Fruit fly (Drosophila melanogaster) whole organism, embryonic: ENCODE data around the gene Ids.

Experiments
- Awh ChIP-seq: fragments of 200-800 bp; sonication (Bioruptor generic); IDR thresholded peaks from 2 replicates; pipeline ENCODE4, ENCODE4 v1.3.6; 2022; ENCODE audit warnings: missing biosample characterization, missing genetic modification characterization
- CG10274 ChIP-seq: fragments of 200-800 bp; sonication (Bioruptor generic); optimal IDR thresholded peaks from 3 replicates; lab custom pipeline; 2017; ENCODE audit warnings: missing biosample characterization, mild to moderate bottlenecking, missing genetic modification characterization
- CG12104 ChIP-seq: fragments of 200-800 bp; sonication (Bioruptor generic); optimal IDR thresholded peaks from 3 replicates; lab custom pipeline; 2016; ENCODE audit warnings: missing biosample characterization, missing genetic modification characterization
- CG12219 ChIP-seq: fragments of 200-800 bp; sonication (Bioruptor generic); optimal IDR thresholded peaks from 3 replicates; lab custom pipeline; 2018; ENCODE audit warnings: missing biosample characterization, mild to moderate bottlenecking, missing genetic modification characterization
- CG14050 ChIP-seq: fragments of 200-800 bp; sonication (Bioruptor generic); IDR thresholded peaks from 3 replicates; pipeline ENCODE4 v1.3.6; 2022; ENCODE audit warnings: missing biosample characterization, missing genetic modification characterization
- CG1602 ChIP-seq: fragments of 200-800 bp; sonication (Bioruptor generic); optimal IDR thresholded peaks from 3 replicates; lab custom pipeline; 2016; ENCODE audit warnings: missing biosample characterization, missing genetic modification characterization
- CG17186 ChIP-seq: fragments of 200-800 bp; sonication (Bioruptor generic); optimal IDR thresholded peaks from 3 replicates; lab custom pipeline; 2017; ENCODE audit warnings: missing biosample characterization, missing genetic modification reagents, missing genetic modification characterization
- CG18764 ChIP-seq: fragments of 200-800 bp; sonication (Bioruptor generic); optimal IDR thresholded peaks from 3 replicates; lab custom pipeline; 2016; ENCODE audit warnings: missing biosample characterization, missing genetic modification characterization
- CG2712 ChIP-seq: fragments of 200-800 bp; optimal IDR thresholded peaks from 3 replicates; lab custom pipeline; 2019; ENCODE audit warnings: missing biosample characterization, mild to moderate bottlenecking, missing genetic modification characterization, moderate library complexity
- CG30431 ChIP-seq: fragments of 200-800 bp; sonication (Bioruptor generic); optimal IDR thresholded peaks from 2 replicates; lab custom pipeline; 2017; ENCODE audit warnings: missing biosample characterization, missing genetic modification characterization
- CG31224 ChIP-seq: fragments of 200-800 bp; sonication (Bioruptor generic); IDR thresholded peaks from 2 replicates; pipeline ENCODE4 v1.3.6; 2022; ENCODE audit warnings: missing biosample characterization, missing genetic modification characterization
- CG32772 ChIP-seq: fragments of 200-800 bp; sonication (Bioruptor generic); IDR thresholded peaks from 2 replicates; pipeline ENCODE4 v1.3.6; 2022; ENCODE audit warnings: missing biosample characterization, missing genetic modification characterization
- CG34422 ChIP-seq: fragments of 200-800 bp; sonication (Bioruptor generic); IDR thresholded peaks from 3 replicates; pipeline ENCODE4 v1.3.6; 2022; ENCODE audit warnings: missing biosample characterization, missing genetic modification characterization
- CG42726 ChIP-seq: fragments of 200-800 bp; sonication (Bioruptor generic); IDR thresholded peaks from 2 replicates; pipeline ENCODE4 v1.3.6; 2022; ENCODE audit warnings: missing biosample characterization, missing genetic modification characterization; ENCODE audit not compliant: partially characterized antibody
- CG6689 ChIP-seq: fragments of 200-800 bp; sonication (Bioruptor generic); IDR thresholded peaks from 2 replicates; pipeline ENCODE4 v1.3.6; 2022; ENCODE audit warnings: missing biosample characterization, missing genetic modification characterization
- CG7271 ChIP-seq: fragments of 200-800 bp; sonication (Bioruptor generic); optimal IDR thresholded peaks from 2 replicates; lab custom pipeline; 2018; ENCODE audit warnings: missing biosample characterization, mild to moderate bottlenecking, missing genetic modification characterization, moderate library complexity
- CG7556 ChIP-seq: fragments of 200-800 bp; sonication (Bioruptor generic); optimal IDR thresholded peaks from 2 replicates; lab custom pipeline; 2017; ENCODE audit warnings: missing biosample characterization, mild to moderate bottlenecking, missing genetic modification characterization
- CG8388 ChIP-seq: fragments of 200-800 bp; sonication (Bioruptor generic); optimal IDR thresholded peaks from 2 replicates; lab custom pipeline; 2019; ENCODE audit warnings: missing biosample characterization, mild to moderate bottlenecking, missing genetic modification characterization, moderate library complexity
- CG8478 ChIP-seq: fragments of >200 bp; optimal IDR thresholded peaks from 2 replicates; lab custom pipeline; 2018
- CG9215 ChIP-seq: fragments of 200-800 bp; sonication (Bioruptor generic); IDR thresholded peaks from 2 replicates; pipeline ENCODE4 v1.3.6; 2022; ENCODE audit warnings: missing biosample characterization, missing genetic modification characterization
- CG9609 ChIP-seq: fragments of 200-800 bp; sonication (Bioruptor generic); optimal IDR thresholded peaks from 3 replicates; lab custom pipeline; 2016; ENCODE audit warnings: missing biosample characterization, missing genetic modification characterization
- CTCF ChIP-seq: fragments of 200-800 bp; sonication (Bioruptor generic); optimal IDR thresholded peaks from 2 replicates; lab custom pipeline; 2017; ENCODE audit warnings: missing biosample characterization, mild to moderate bottlenecking, missing genetic modification characterization, moderate library complexity
- CkIIα-i1 ChIP-seq: fragments of 200-800 bp; sonication (Bioruptor generic); IDR thresholded peaks from 2 replicates; pipeline ENCODE4 v1.3.6; 2022; ENCODE audit warnings: missing biosample characterization, missing genetic modification characterization
- Dbx ChIP-seq: fragments of 200-800 bp; sonication (Bioruptor generic); IDR thresholded peaks from 3 replicates; pipeline ENCODE4 v1.3.6; 2022; ENCODE audit warnings: missing biosample characterization, missing genetic modification characterization
- Eip74EF ChIP-seq, 2 experiments: fragments of 200-800 bp in 1 of 2; fragments of >200 bp in 1 of 2; sonication (Bioruptor generic) in 1 of 2; optimal IDR thresholded peaks; 2 replicates each; lab custom pipeline; 2017 to 2019; ENCODE audit warnings: missing biosample characterization in 2 of 2, missing genetic modification characterization in 2 of 2, mild to moderate bottlenecking in 1 of 2, moderate library complexity in 1 of 2
- Fer1 ChIP-seq: fragments of 200-800 bp; sonication (Bioruptor generic); optimal IDR thresholded peaks from 2 replicates; lab custom pipeline; 2017; ENCODE audit warnings: missing biosample characterization, mild to moderate bottlenecking, missing genetic modification characterization
- HLH54F ChIP-seq: fragments of 200-800 bp; sonication (Bioruptor generic); optimal IDR thresholded peaks from 3 replicates; lab custom pipeline; 2016; ENCODE audit warnings: missing biosample characterization, missing genetic modification characterization
- HmgZ ChIP-seq: fragments of 200-800 bp; sonication (Bioruptor generic); optimal IDR thresholded peaks from 2 replicates; lab custom pipeline; 2018; ENCODE audit warnings: missing biosample characterization, mild to moderate bottlenecking, missing genetic modification characterization
- Hmx ChIP-seq: fragments of 200-800 bp; sonication (Bioruptor generic); optimal IDR thresholded peaks from 2 replicates; lab custom pipeline; 2016; ENCODE audit warnings: missing biosample characterization, missing genetic modification characterization
- Hr3 ChIP-seq: fragments of 200-800 bp; sonication (Bioruptor generic); optimal IDR thresholded peaks from 3 replicates; lab custom pipeline; 2016; ENCODE audit warnings: missing biosample characterization, missing genetic modification characterization
- Myb ChIP-seq: fragments of 200-800 bp; sonication (Bioruptor generic); optimal IDR thresholded peaks from 2 replicates; lab custom pipeline; 2016; ENCODE audit warnings: missing biosample characterization, missing genetic modification characterization
- NC2β ChIP-seq: fragments of 200-800 bp; sonication (Bioruptor generic); optimal IDR thresholded peaks from 2 replicates; lab custom pipeline; 2016; ENCODE audit warnings: missing biosample characterization, missing genetic modification characterization
- NFAT ChIP-seq: fragments of 200-800 bp; sonication (Bioruptor generic); IDR thresholded peaks from 2 replicates; pipeline ENCODE4 v1.3.6; 2022; ENCODE audit warnings: missing biosample characterization, missing genetic modification characterization
- Sry-δ ChIP-seq: fragments of 200-800 bp; sonication (Bioruptor generic); optimal IDR thresholded peaks from 2 replicates; lab custom pipeline; 2016; ENCODE audit warnings: missing biosample characterization, missing genetic modification characterization
- Trl ChIP-seq, 3 experiments: fragments of >200 bp in 2 of 3; fragments of 200-800 bp in 1 of 3; sonication (Bioruptor generic) in 1 of 3; optimal IDR thresholded peaks; 2 replicates in 1 of 3; 3 replicates in 2 of 3; lab custom pipeline; 2016 to 2017; ENCODE audit warnings: missing biosample characterization in 1 of 3, missing genetic modification characterization in 1 of 3
- Xrp1 ChIP-seq: fragments of 200-800 bp; sonication (Bioruptor generic); IDR thresholded peaks from 2 replicates; pipeline ENCODE4 v1.3.6; 2022; ENCODE audit warnings: missing biosample characterization, missing genetic modification characterization
- al ChIP-seq: fragments of 200-800 bp; sonication (Bioruptor generic); IDR thresholded peaks from 2 replicates; pipeline ENCODE4 v1.3.6; 2022; ENCODE audit warnings: missing biosample characterization, missing genetic modification characterization
- bbx ChIP-seq: fragments of 200-800 bp; sonication (Bioruptor generic); IDR thresholded peaks from 2 replicates; pipeline ENCODE4 v1.3.6; 2022; ENCODE audit warnings: missing biosample characterization, missing genetic modification characterization; ENCODE audit not compliant: partially characterized antibody
- btn ChIP-seq: fragments of 200-800 bp; sonication (Bioruptor generic); optimal IDR thresholded peaks from 2 replicates; lab custom pipeline; 2016; ENCODE audit warnings: missing biosample characterization, missing genetic modification characterization
- cato ChIP-seq: fragments of 200-800 bp; sonication (Bioruptor generic); optimal IDR thresholded peaks from 2 replicates; lab custom pipeline; 2016; ENCODE audit warnings: missing biosample characterization, missing genetic modification characterization, borderline replicate concordance
- dati ChIP-seq: fragments of 200-800 bp; sonication (Bioruptor generic); IDR thresholded peaks from 2 replicates; pipeline ENCODE4 v1.3.6; 2022; ENCODE audit warnings: missing biosample characterization, missing genetic modification characterization
- dpn ChIP-seq, 2 experiments: fragments of 200-800 bp; sonication (Bioruptor generic); optimal IDR thresholded peaks; 3 replicates each; lab custom pipeline; 2016; ENCODE audit warnings: missing biosample characterization in 2 of 2, missing genetic modification characterization in 2 of 2
- en ChIP-seq: fragments of 200-800 bp; sonication (Bioruptor generic); optimal IDR thresholded peaks from 2 replicates; lab custom pipeline; 2016; ENCODE audit warnings: missing biosample characterization, missing genetic modification characterization
- grau ChIP-seq: fragments of 200-800 bp; optimal IDR thresholded peaks from 3 replicates; lab custom pipeline; 2019; ENCODE audit warnings: missing biosample characterization, mild to moderate bottlenecking, missing genetic modification characterization, moderate library complexity
- inv ChIP-seq: fragments of 200-800 bp; sonication (Bioruptor generic); IDR thresholded peaks from 2 replicates; pipeline ENCODE4 v1.3.6; 2022; ENCODE audit warnings: missing biosample characterization, missing genetic modification characterization; ENCODE audit not compliant: partially characterized antibody
- jing ChIP-seq: fragments of 200-800 bp; sonication (Bioruptor generic); optimal IDR thresholded peaks from 2 replicates; lab custom pipeline; 2018; ENCODE audit warnings: missing biosample characterization, mild to moderate bottlenecking, missing genetic modification characterization
- prd ChIP-seq, 3 experiments: fragments of >200 bp in 2 of 3; fragments of 200-800 bp in 1 of 3; sonication (Bioruptor generic) in 1 of 3; optimal IDR thresholded peaks in 2 of 3; IDR thresholded peaks in 1 of 3; 2 replicates in 2 of 3; 3 replicates in 1 of 3; pipeline versions ENCODE4 v1.3.6 to Lab custom; 2017 to 2022; ENCODE audit warnings: missing biosample characterization in 1 of 3, missing genetic modification characterization in 1 of 3
- row ChIP-seq: fragments of 200-800 bp; sonication (Bioruptor generic); IDR thresholded peaks from 3 replicates; pipeline ENCODE4 v1.3.6; 2022; ENCODE audit warnings: missing biosample characterization, missing genetic modification characterization
- sens ChIP-seq: fragments of 200-800 bp; sonication (Bioruptor generic); peaks from one replicate; lab custom pipeline; 2016; ENCODE audit warnings: missing biosample characterization, missing genetic modification characterization
- sima ChIP-seq: fragments of 200-800 bp; sonication (Bioruptor generic); optimal IDR thresholded peaks from 2 replicates; lab custom pipeline; 2016; ENCODE audit warnings: missing biosample characterization, missing genetic modification characterization

Gene Ids

dm6 chr3L:3384596-3385436, 6.7 kb downstream of the Ids start (continued):
- peak; percentile 69 for TF ChIP-seq CG2712 (tag; lab: Kevin White, UChicago)
- no peak for TF ChIP-seq btn (GFP tag; lab: Kevin White, UChicago)
- no peak for TF ChIP-seq CTCF (GFP tag; lab: Kevin White, UChicago)
- no peak for TF ChIP-seq Eip74EF (GFP tag; optimal IDR thresholded peaks at IDR 0.05; lab: Kevin White, UChicago)
- peak; percentile 62 for TF ChIP-seq CG7556
- TF ChIP-seq en (GFP tag; lab: Kevin White, UChicago), result no peak
- no peak for TF ChIP-seq Awh (GFP tag; lab: Robert Waterston, UW)
- peak; percentile 54 for TF ChIP-seq Hr3 (GFP tag; lab: Kevin White, UChicago)
- TF ChIP-seq CG10274 (GFP tag; lab: Kevin White, UChicago), result no peak
- no peak for TF ChIP-seq CG34422 (GFP tag; lab: Robert Waterston, UW)
- TF ChIP-seq Sry-δ (GFP tag; lab: Kevin White, UChicago), result no peak
- no peak for TF ChIP-seq CG7271
- no peak for TF ChIP-seq CG8478
- TF ChIP-seq Trl (optimal IDR thresholded peaks at IDR 0.05; lab: Kevin White, UChicago), result no peak
- TF ChIP-seq Trl (GFP tag; optimal IDR thresholded peaks at IDR 0.05; lab: Kevin White, UChicago), result no peak
- peak; percentile 41 for TF ChIP-seq CG8388 (GFP tag; lab: Kevin White, UChicago)
- no peak for TF ChIP-seq dati (GFP tag; lab: Robert Waterston, UW)
- no peak for TF ChIP-seq CG17186 (GFP tag; lab: Kevin White, UChicago)
- 0 out of 2 replicates have a peak, but pooled peaks have one; percentile 23 for TF ChIP-seq CG6689 (GFP tag; lab: Robert Waterston, UW)
- TF ChIP-seq CG30431 (GFP tag; lab: Kevin White, UChicago), result peak; percentile 13
- TF ChIP-seq inv, result no peak
- no peak for TF ChIP-seq NC2β (GFP tag; lab: Kevin White, UChicago)
- TF ChIP-seq dpn (GFP tag; optimal IDR thresholded peaks at IDR 0.05; lab: Kevin White, UChicago), result peak in 1 of 2 experiments; percentile 15
- no peak for TF ChIP-seq Dbx
- TF ChIP-seq HmgZ (tag; lab: Kevin White, UChicago), result no peak
- no peak for TF ChIP-seq CG42726 (GFP tag; lab: Robert Waterston, UW)
- TF ChIP-seq CG9609, result no peak
- peak; percentile 88 for TF ChIP-seq sens (GFP tag; lab: Kevin White, UChicago)
- TF ChIP-seq CG14050 (GFP tag; lab: Robert Waterston, UW), result no peak
- TF ChIP-seq CkIIα-i1, result no peak
- peak; percentile 50 for TF ChIP-seq CG1602
- TF ChIP-seq bbx (GFP tag; lab: Robert Waterston, UW), result no peak
- 0 out of 2 replicates have a peak, but pooled peaks have one; percentile 39 for TF ChIP-seq CG32772 (GFP tag; lab: Robert Waterston, UW)
- no peak for TF ChIP-seq CG12219 (GFP tag; lab: Kevin White, UChicago)
- no peak for TF ChIP-seq jing (GFP tag; lab: Kevin White, UChicago)
- TF ChIP-seq CG12104 (GFP tag; lab: Kevin White, UChicago), result peak; percentile 49
- TF ChIP-seq CG9215 (GFP tag; lab: Robert Waterston, UW), result no peak
- no peak for TF ChIP-seq cato
- no peak for TF ChIP-seq Hmx (GFP tag; lab: Kevin White, UChicago)
- peak; percentile 52; the same call in 1 of the 2 replicates for TF ChIP-seq NFAT (GFP tag; lab: Robert Waterston, UW)
- TF ChIP-seq Myb, result no peak
- no peak for TF ChIP-seq sima (GFP tag; lab: Kevin White, UChicago)
- TF ChIP-seq CG18764 (GFP tag; lab: Kevin White, UChicago), result no peak
- TF ChIP-seq Xrp1 (GFP tag; lab: Robert Waterston, UW), result peak; percentile 39; the same call in 1 of the 2 replicates
- peak; percentile 45 for TF ChIP-seq grau (tag; lab: Kevin White, UChicago)
- no peak for TF ChIP-seq Fer1
- 0 out of 2 replicates have a peak, but pooled peaks have one; percentile 6 for TF ChIP-seq al (GFP tag; lab: Robert Waterston, UW)
- TF ChIP-seq CG31224 (GFP tag; lab: Robert Waterston, UW), result no peak
- TF ChIP-seq row (GFP tag; lab: Robert Waterston, UW), result peak; percentile 61
- no peak for TF ChIP-seq HLH54F (GFP tag; lab: Kevin White, UChicago)
- TF ChIP-seq prd (optimal IDR thresholded peaks at IDR 0.05; lab: Kevin White, UChicago), result no peak
- TF ChIP-seq prd (GFP tag; IDR thresholded peaks at IDR 0.05; lab: Robert Waterston, UW), result peak; percentile 48; the same call in 2 of the 3 replicates
